Worm (Caenorhabditis elegans) whole organism, L3 larva: ENCODE measurements around the gene R186.8.

ENCODE experiments used
- aly-2 ChIP-seq: fragments of 150-350 bp; optimal IDR thresholded peaks from 2 replicates; lab custom pipeline; 2014; ENCODE audit warnings: missing biosample characterization, missing genetic modification characterization
- ama-1 ChIP-seq: fragments of 150-350 bp; optimal IDR thresholded peaks from 2 replicates; lab custom pipeline; 2018
- ceh-16 ChIP-seq: sonication (generic microtip); optimal IDR thresholded peaks from 2 replicates; lab custom pipeline; 2017; ENCODE audit warnings: missing biosample characterization, missing genetic modification characterization
- ceh-28 ChIP-seq: fragments of 150-350 bp; optimal IDR thresholded peaks from 2 replicates; lab custom pipeline; 2014; ENCODE audit warnings: missing biosample characterization, missing genetic modification reagents, missing genetic modification characterization
- ceh-82 ChIP-seq: fragments of 150-350 bp; optimal IDR thresholded peaks from 2 replicates; lab custom pipeline; 2014; ENCODE audit warnings: missing biosample characterization, missing genetic modification characterization
- ceh-9 ChIP-seq: sonication (generic microtip); optimal IDR thresholded peaks from 2 replicates; lab custom pipeline; 2018; ENCODE audit warnings: missing biosample characterization, missing genetic modification characterization
- daf-12 ChIP-seq: fragments of 150-350 bp; optimal IDR thresholded peaks from 2 replicates; lab custom pipeline; 2014; ENCODE audit warnings: missing biosample characterization, missing genetic modification reagents, missing genetic modification characterization
- egl-27 ChIP-seq: sonication (generic microtip); optimal IDR thresholded peaks from 4 replicates; lab custom pipeline; 2017; ENCODE audit warnings: missing biosample characterization, missing genetic modification reagents, missing genetic modification characterization
- egl-5 ChIP-seq: fragments of 150-350 bp; optimal IDR thresholded peaks from 2 replicates; lab custom pipeline; 2017; ENCODE audit warnings: missing biosample characterization, missing genetic modification reagents, missing genetic modification characterization, inconsistent platforms
- elt-2 ChIP-seq: sonication (generic microtip); optimal IDR thresholded peaks from 2 replicates; lab custom pipeline; 2016; ENCODE audit warnings: missing genetic modification reagents, mild to moderate bottlenecking, missing genetic modification characterization, missing compliant biosample characterization
- fkh-10 ChIP-seq: sonication (generic microtip); optimal IDR thresholded peaks from 2 replicates; lab custom pipeline; 2017; ENCODE audit warnings: missing biosample characterization, missing genetic modification reagents, missing genetic modification characterization
- fkh-2 ChIP-seq: fragments of 150-350 bp; optimal IDR thresholded peaks from 2 replicates; lab custom pipeline; 2014; ENCODE audit warnings: missing biosample characterization, missing genetic modification reagents, missing genetic modification characterization
- fos-1 ChIP-seq: fragments of 150-350 bp; optimal IDR thresholded peaks from 2 replicates; lab custom pipeline; 2014; ENCODE audit warnings: missing biosample characterization, missing genetic modification characterization
- hmg-11 ChIP-seq: sonication (generic microtip); optimal IDR thresholded peaks from 2 replicates; lab custom pipeline; 2016; ENCODE audit warnings: missing genetic modification characterization, missing compliant biosample characterization
- jun-1 ChIP-seq: fragments of 150-350 bp; optimal IDR thresholded peaks from 2 replicates; lab custom pipeline; 2014; ENCODE audit warnings: missing biosample characterization, missing genetic modification reagents, missing genetic modification characterization
- lin-15B ChIP-seq: fragments of 150-350 bp; optimal IDR thresholded peaks from 2 replicates; lab custom pipeline; 2014; ENCODE audit warnings: missing biosample characterization, missing genetic modification characterization
- lin-39 ChIP-seq: fragments of 150-350 bp; optimal IDR thresholded peaks from 2 replicates; lab custom pipeline; 2018; ENCODE audit warnings: missing biosample characterization, missing genetic modification reagents, missing genetic modification characterization
- lsy-12 ChIP-seq: sonication (generic microtip); optimal IDR thresholded peaks from 2 replicates; lab custom pipeline; 2016; ENCODE audit warnings: mild to moderate bottlenecking, missing genetic modification characterization, missing compliant biosample characterization
- nfya-1 ChIP-seq: sonication (generic microtip); optimal IDR thresholded peaks from 2 replicates; lab custom pipeline; 2017; ENCODE audit warnings: missing genetic modification characterization, mild to moderate bottlenecking, missing compliant biosample characterization, antibody characterized with exemption, moderate library complexity; ENCODE audit not compliant: insufficient read depth
- nhr-11 ChIP-seq: fragments of 150-350 bp; optimal IDR thresholded peaks from 2 replicates; lab custom pipeline; 2014; ENCODE audit warnings: missing biosample characterization, missing genetic modification characterization
- nhr-12 ChIP-seq: fragments of 150-350 bp; optimal IDR thresholded peaks from 2 replicates; lab custom pipeline; 2014; ENCODE audit warnings: missing biosample characterization, missing genetic modification characterization
- nhr-23 ChIP-seq: fragments of 150-350 bp; optimal IDR thresholded peaks from 2 replicates; lab custom pipeline; 2014; ENCODE audit warnings: missing biosample characterization, missing genetic modification reagents, missing genetic modification characterization
- nhr-237 ChIP-seq: fragments of 150-350 bp; optimal IDR thresholded peaks from 2 replicates; lab custom pipeline; 2014; ENCODE audit warnings: missing biosample characterization, missing genetic modification characterization
- nhr-25 ChIP-seq: sonication (generic microtip); optimal IDR thresholded peaks from 2 replicates; lab custom pipeline; 2017; ENCODE audit warnings: missing biosample characterization, missing genetic modification characterization
- nhr-28 ChIP-seq: fragments of 150-350 bp; optimal IDR thresholded peaks from 2 replicates; lab custom pipeline; 2014; ENCODE audit warnings: missing biosample characterization, missing genetic modification characterization
- nhr-43 ChIP-seq: sonication (generic microtip); optimal IDR thresholded peaks from 2 replicates; lab custom pipeline; 2016; ENCODE audit warnings: mild to moderate bottlenecking, missing genetic modification characterization, missing compliant biosample characterization; ENCODE audit not compliant: poor library complexity, severe bottlenecking
- nhr-67 ChIP-seq: fragments of 150-350 bp; optimal IDR thresholded peaks from 2 replicates; lab custom pipeline; 2014; ENCODE audit warnings: missing biosample characterization, missing genetic modification characterization
- nhr-77 ChIP-seq: fragments of 150-350 bp; optimal IDR thresholded peaks from 2 replicates; lab custom pipeline; 2014; ENCODE audit warnings: missing biosample characterization, missing genetic modification characterization
- pha-4 ChIP-seq: fragments of 150-350 bp; optimal IDR thresholded peaks from 2 replicates; lab custom pipeline; 2014; ENCODE audit warnings: missing biosample characterization, missing genetic modification reagents, missing genetic modification characterization
- pqm-1 ChIP-seq: fragments of 150-350 bp; optimal IDR thresholded peaks from 2 replicates; lab custom pipeline; 2017; ENCODE audit warnings: missing biosample characterization, missing genetic modification characterization, inconsistent platforms
- sea-2 ChIP-seq: fragments of 150-350 bp; sonication (generic microtip); optimal IDR thresholded peaks from 4 replicates; lab custom pipeline; 2014; ENCODE audit warnings: missing biosample characterization, missing genetic modification reagents, missing genetic modification characterization
- skn-1 ChIP-seq: fragments of 150-350 bp; optimal IDR thresholded peaks from 2 replicates; lab custom pipeline; 2014; ENCODE audit warnings: missing biosample characterization, missing genetic modification characterization
- snpc-4 ChIP-seq: fragments of 150-350 bp; optimal IDR thresholded peaks from 2 replicates; lab custom pipeline; 2014; ENCODE audit warnings: missing biosample characterization, missing genetic modification characterization
- zag-1 ChIP-seq: fragments of 150-350 bp; optimal IDR thresholded peaks from 2 replicates; lab custom pipeline; 2014; ENCODE audit warnings: missing biosample characterization, missing genetic modification characterization
- ztf-4 ChIP-seq: fragments of 150-350 bp; optimal IDR thresholded peaks from 2 replicates; lab custom pipeline; 2014; ENCODE audit warnings: missing biosample characterization, missing genetic modification characterization

Gene R186.8

DNA sequence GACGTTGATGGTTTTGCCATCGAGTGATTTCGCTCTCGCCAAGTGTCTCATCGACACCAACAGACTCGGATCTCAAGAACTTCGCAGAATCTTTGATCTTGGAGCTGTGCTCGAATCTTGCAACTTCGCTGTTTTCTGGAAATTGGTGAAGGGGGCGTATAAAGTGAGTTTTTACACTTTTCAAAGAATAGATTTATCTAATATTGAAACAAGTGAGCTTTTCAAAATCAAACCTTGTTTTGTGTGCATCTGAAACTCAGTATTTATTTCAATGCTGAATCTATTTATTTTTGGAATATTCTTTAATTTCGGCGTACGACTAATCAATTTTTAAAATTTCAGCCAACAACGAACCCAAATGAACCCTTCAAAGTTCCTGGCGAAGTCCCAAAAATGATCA, 13.5 kb downstream of the R186.8 start:
- TF ChIP-seq fkh-2 (tag; lab: Kevin White, UChicago) (no peak), lsy-12 (tag; lab: Kevin White, UChicago) (no peak), skn-1 (tag; lab: Kevin White, UChicago) (no peak), nfya-1 (tag; lab: Kevin White, UChicago) (no peak), nhr-28 (tag; lab: Kevin White, UChicago) (no peak), pqm-1 (tag; lab: Kevin White, UChicago) (no peak), aly-2 (tag; lab: Kevin White, UChicago) (no peak), nhr-25 (tag; lab: Kevin White, UChicago) (no peak), sea-2 (GFP tag; lab: Kevin White, UChicago) (no peak), zag-1 (tag; lab: Kevin White, UChicago) (no peak), nhr-67 (tag; lab: Kevin White, UChicago) (no peak), egl-5 (no peak), ceh-82 (tag; lab: Kevin White, UChicago) (no peak), ztf-4 (tag; lab: Kevin White, UChicago) (no peak), ceh-9 (tag; lab: Kevin White, UChicago) (no peak)
- TF ChIP-seq, all 47 proteins: peak for 0

DNA sequence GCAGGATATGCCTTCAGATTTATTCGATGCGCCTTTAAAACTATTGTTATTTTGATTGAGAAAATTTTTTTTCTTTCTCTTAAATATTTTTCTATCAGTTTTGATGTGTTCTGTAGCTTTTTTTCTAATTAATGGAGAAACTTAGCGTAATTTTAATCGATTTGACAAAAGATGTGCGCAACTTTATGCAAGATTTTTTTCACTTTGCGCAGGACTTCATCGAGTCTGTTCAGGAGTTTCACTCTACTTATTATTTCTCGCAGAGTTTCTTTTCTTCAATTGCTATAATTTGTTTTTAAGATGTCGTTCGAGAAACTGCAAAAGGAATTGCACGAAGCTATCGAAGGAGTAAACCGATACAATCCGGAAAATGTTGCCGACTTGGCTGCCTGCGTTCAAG, 14.1 kb downstream of the R186.8 start, which contains the start of gene eif-3.K:
eif-3.K (plus strand) TSS at position 301 of the 400 bp plus-strand sequence.
- TF ChIP-seq fos-1 (no peak), sea-2 (GFP tag; lab: Kevin White, UChicago) (no peak), hmg-11 (tag; lab: Kevin White, UChicago) (no peak), lsy-12 (tag; lab: Kevin White, UChicago) (no peak), nhr-25 (tag; lab: Kevin White, UChicago) (no peak), nhr-11 (no peak), nhr-28 (tag; lab: Kevin White, UChicago) (no peak), ceh-82 (tag; lab: Kevin White, UChicago) (no peak), ceh-28 (tag; lab: Kevin White, UChicago) (no peak), ceh-16 (tag; lab: Kevin White, UChicago) (no peak), elt-2 (tag; lab: Kevin White, UChicago) (no peak), lin-39 (tag; lab: Kevin White, UChicago) (no peak), daf-12 (tag; lab: Kevin White, UChicago) (no peak), nhr-77 (tag; lab: Kevin White, UChicago) (no peak), egl-27 (no peak), fkh-10 (GFP tag; lab: Kevin White, UChicago) (no peak), pha-4 (no peak), ztf-4 (tag; lab: Kevin White, UChicago) (no peak), jun-1 (no peak), nhr-67 (tag; lab: Kevin White, UChicago) (no peak)

DNA sequence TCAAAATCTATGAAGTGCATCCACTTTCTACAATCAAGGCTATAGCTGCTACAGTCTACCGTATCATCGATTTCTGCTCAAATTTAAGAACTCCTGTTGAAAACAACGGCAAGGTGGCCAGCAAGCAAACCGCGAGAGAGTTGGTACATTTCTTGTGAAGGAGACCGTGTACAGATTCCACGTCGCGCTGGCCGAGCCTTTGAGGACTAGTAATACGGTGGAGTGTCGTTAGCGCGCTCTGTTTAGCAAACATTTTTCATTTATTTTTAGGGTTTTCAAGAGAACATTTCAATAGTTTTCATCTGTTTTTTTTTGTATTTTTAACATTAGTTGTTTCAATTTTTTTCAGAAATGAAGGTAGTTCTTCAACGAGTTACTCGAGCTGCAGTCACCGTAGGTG, 15.5 kb downstream of the R186.8 start, which contains the start of gene pqn-68:
pqn-68 (plus strand) TSS at position 350 of the 400 bp plus-strand sequence.
- TF ChIP-seq hmg-11 (tag; lab: Kevin White, UChicago): peak; percentile 48
- no peak for TF ChIP-seq zag-1 (tag; lab: Kevin White, UChicago)
- TF ChIP-seq snpc-4 (tag; lab: Kevin White, UChicago): no peak
- TF ChIP-seq nhr-237 (tag; lab: Kevin White, UChicago): no peak
- peak; percentile 60 for TF ChIP-seq pha-4
- TF ChIP-seq lin-15B: peak; percentile 33
- TF ChIP-seq nhr-67 (tag; lab: Kevin White, UChicago): no peak
- no peak for TF ChIP-seq pqm-1 (tag; lab: Kevin White, UChicago)
- peak; percentile 12 for TF ChIP-seq nhr-23 (tag; lab: Kevin White, UChicago)
- no peak for TF ChIP-seq nhr-12 (tag; lab: Kevin White, UChicago)
- TF ChIP-seq fkh-10 (GFP tag; lab: Kevin White, UChicago): no peak
- TF ChIP-seq nfya-1 (tag; lab: Kevin White, UChicago): peak; percentile 42

DNA sequence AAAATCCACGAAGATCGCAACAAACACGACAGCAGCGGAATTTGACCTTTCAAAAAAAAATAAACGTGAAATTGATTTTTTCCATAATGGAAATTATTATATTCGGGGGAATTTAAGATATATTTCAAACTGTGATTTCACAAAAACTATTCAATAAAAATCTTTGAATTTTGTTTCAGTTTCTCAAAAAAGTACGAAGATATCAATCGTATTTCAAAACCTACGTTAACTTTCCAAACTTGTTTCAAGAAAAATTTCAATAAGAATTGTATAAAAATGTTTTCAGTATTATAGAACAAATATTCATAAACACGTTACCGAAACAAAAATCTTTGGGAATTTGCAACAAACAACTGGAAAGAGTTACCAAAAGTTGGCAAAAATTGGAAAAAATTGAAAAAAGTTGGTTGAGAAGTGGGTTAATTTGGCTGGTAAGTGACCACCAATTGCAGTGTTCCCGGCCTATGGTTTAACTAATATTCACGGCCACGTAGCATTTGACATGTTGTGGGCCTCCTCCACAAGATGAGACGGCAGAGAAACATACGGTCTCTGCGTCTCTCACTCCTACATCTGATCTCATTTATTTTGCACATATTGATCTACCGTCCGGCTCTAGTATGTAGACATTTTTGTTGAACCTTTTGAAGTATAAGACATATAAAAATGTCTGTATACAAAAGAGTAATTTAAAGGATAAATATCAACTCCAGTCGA, 16.8 kb downstream of the R186.8 start, which contains the start of the genes T16G1.9 and T16G1.18:
T16G1.9 (minus strand) TSS at position 51 of the 717 bp plus-strand sequence.
T16G1.18 (plus strand) TSS at position 493 of the 717 bp plus-strand sequence.
- TF ChIP-seq nhr-11: no peak
- TF ChIP-seq lin-39 (tag; lab: Kevin White, UChicago): peak; percentile 4
- TF ChIP-seq pha-4: peak; percentile 71
- no peak for TF ChIP-seq fos-1
- TF ChIP-seq nhr-43 (tag; lab: Kevin White, UChicago): peak; percentile 6
- TF ChIP-seq pqm-1 (tag; lab: Kevin White, UChicago): peak; percentile 22
- no peak for TF ChIP-seq zag-1 (tag; lab: Kevin White, UChicago)
- peak; percentile 54 for TF ChIP-seq snpc-4 (tag; lab: Kevin White, UChicago)
- TF ChIP-seq elt-2 (tag; lab: Kevin White, UChicago): peak; percentile 42
- peak; percentile 18 for TF ChIP-seq nhr-23 (tag; lab: Kevin White, UChicago)
- TF ChIP-seq hmg-11 (tag; lab: Kevin White, UChicago): peak; percentile 42
- peak; percentile 54 for TF ChIP-seq nhr-25 (tag; lab: Kevin White, UChicago)
- TF ChIP-seq lin-15B: peak; percentile 58
- no peak for TF ChIP-seq daf-12 (tag; lab: Kevin White, UChicago)
- TF ChIP-seq ama-1 (lab: Kevin White, UChicago): peak; percentile 72
